Worm (Caenorhabditis elegans): Measurements from ENCODE around the gene pes-4.

pes-4 gene

ce11 chrIII:1210638-1211037 lies 19.4 kb downstream of the pes-4 start:
- TF ChIP-seq mcd-1 (GFP tag; IDR thresholded peaks at IDR 0.05) (no peak), aptf-2 (GFP tag; conservative IDR thresholded peaks at IDR 0.05) (no peak), F39B2.1 (GFP tag; IDR thresholded peaks at IDR 0.05) (no peak)

ce11 chrIII:1207852-1208251 lies 22.2 kb downstream of the pes-4 start, which contains the start of gene orc-3:
TSS of gene orc-3 (plus strand) at chrIII:1208133.
- TF ChIP-seq attf-3 (GFP tag; conservative IDR thresholded peaks at IDR 0.05) (no peak), F39B2.1 (GFP tag; IDR thresholded peaks at IDR 0.05) (no peak), ztf-26 (tag; optimal IDR thresholded peaks at IDR 0.05) (no peak), F52B5.7 (tag; optimal IDR thresholded peaks at IDR 0.05) (no peak), rcor-1 (GFP tag; IDR thresholded peaks at IDR 0.05) (no peak), efl-1 (GFP tag; optimal IDR thresholded peaks at IDR 0.05) (peak; percentile 73), snpc-1.3 (tag; optimal IDR thresholded peaks at IDR 0.05; ENCODE audit: insufficient read depth) (no peak), ceh-91 (GFP tag; IDR thresholded peaks at IDR 0.05) (no peak), ztf-25 (GFP tag; IDR thresholded peaks at IDR 0.05) (no peak), zim-3 (tag; optimal IDR thresholded peaks at IDR 0.05) (no peak), xnd-1 (tag; optimal IDR thresholded peaks at IDR 0.05) (no peak), B0261.1 (tag; optimal IDR thresholded peaks at IDR 0.05) (no peak), rpc-1 (optimal IDR thresholded peaks at IDR 0.05) (no peak), rpc-1 (tag; optimal IDR thresholded peaks at IDR 0.05) (no peak), Y67H2A.10 (GFP tag; conservative IDR thresholded peaks at IDR 0.05) (no peak), hlh-26 (GFP tag; conservative IDR thresholded peaks at IDR 0.05) (no peak), Y56A3A.18 (GFP tag; IDR thresholded peaks at IDR 0.05) (no peak), chd-7 (tag; optimal IDR thresholded peaks at IDR 0.05) (no peak), F10E7.11 (tag; optimal IDR thresholded peaks at IDR 0.05) (no peak), unc-62 (GFP tag; optimal IDR thresholded peaks at IDR 0.05) (no peak), Y79H2A.3 (GFP tag; conservative IDR thresholded peaks at IDR 0.05) (no peak), nhr-80 (tag; optimal IDR thresholded peaks at IDR 0.05) (no peak), tbp1 (GFP tag; optimal IDR thresholded peaks at IDR 0.05) (no peak), madf-6 (GFP tag; IDR thresholded peaks at IDR 0.05) (no peak; the same call in 1 of the 2 replicates), F57C9.4 (tag; optimal IDR thresholded peaks at IDR 0.05) (no peak), snpc-1.1 (tag; optimal IDR thresholded peaks at IDR 0.05; ENCODE audit: insufficient read depth) (no peak), pbrm-1 (GFP tag; IDR thresholded peaks at IDR 0.05) (no peak), lin-35 (GFP tag; optimal IDR thresholded peaks at IDR 0.05) (peak in 1 of 3 experiments; percentile 69), dpl-1 (GFP tag; optimal IDR thresholded peaks at IDR 0.05) (peak; percentile 39), akir-1 (GFP tag; optimal IDR thresholded peaks at IDR 0.05) (no peak), tbx-9 (tag; optimal IDR thresholded peaks at IDR 0.05; ENCODE audit: borderline replicate concordance) (no peak), him-1 (tag; optimal IDR thresholded peaks at IDR 0.05) (no peak), lin-54 (GFP tag; optimal IDR thresholded peaks at IDR 0.05) (peak; percentile 74), egl-18 (GFP tag; IDR thresholded peaks at IDR 0.05) (no peak), sdz-38 (tag; optimal IDR thresholded peaks at IDR 0.05) (no peak), F49E8.2 (tag; optimal IDR thresholded peaks at IDR 0.05; ENCODE audit: insufficient read depth) (no peak), attf-5 (GFP tag; optimal IDR thresholded peaks at IDR 0.05) (peak; percentile 17), mcd-1 (GFP tag; IDR thresholded peaks at IDR 0.05) (peak; percentile 91), K11D2.4 (GFP tag; IDR thresholded peaks at IDR 0.05) (no peak)
